Fruit fly (Drosophila melanogaster): ENCODE data around the gene Npc2b.

Npc2b gene

dm6 chr3R:14052182-14053036, 36.9 kb upstream of the Npc2b start (continued):
- TF ChIP-seq Asciz (GFP tag; optimal IDR thresholded peaks at IDR 0.05) (peak; percentile 68), CG6813 (GFP tag; optimal IDR thresholded peaks at IDR 0.05) (peak; percentile 82), wek (GFP tag; optimal IDR thresholded peaks at IDR 0.05) (peak; percentile 24), row (GFP tag; IDR thresholded peaks at IDR 0.05) (peak; percentile 88), CG10654 (GFP tag; optimal IDR thresholded peaks at IDR 0.05) (peak; percentile 71), zf30C (GFP tag; optimal IDR thresholded peaks at IDR 0.05) (peak; percentile 63), jumu (GFP tag; optimal IDR thresholded peaks at IDR 0.05) (peak; percentile 55), Dek (tag; optimal IDR thresholded peaks at IDR 0.05) (peak; percentile 90), br (optimal IDR thresholded peaks at IDR 0.05) (no peak), CG9727 (GFP tag; optimal IDR thresholded peaks at IDR 0.05) (peak; percentile 86), lola (GFP tag; optimal IDR thresholded peaks at IDR 0.05) (no peak), shn (GFP tag; optimal IDR thresholded peaks at IDR 0.05) (peak; percentile 90), ro (GFP tag; IDR thresholded peaks at IDR 0.05) (peak; percentile 70), CG6654 (GFP tag; optimal IDR thresholded peaks at IDR 0.05) (peak; percentile 58), Aef1 (GFP tag; IDR thresholded peaks at IDR 0.05) (peak; percentile 83), nerfin-1 (tag; optimal IDR thresholded peaks at IDR 0.05) (no peak), gem (tag; optimal IDR thresholded peaks at IDR 0.05) (peak; percentile 92), HLH4C (GFP tag; IDR thresholded peaks at IDR 0.05; ENCODE audit: partially characterized antibody) (no peak), CG6791 (GFP tag; IDR thresholded peaks at IDR 0.05; ENCODE audit: partially characterized antibody) (no peak), CG10431 (GFP tag; optimal IDR thresholded peaks at IDR 0.05) (no peak), CG8290 (GFP tag; optimal IDR thresholded peaks at IDR 0.05) (no peak), CG8290 (tag; optimal IDR thresholded peaks at IDR 0.05) (peak in 1 of 2 experiments; percentile 81), seq (GFP tag; IDR thresholded peaks at IDR 0.05) (peak; percentile 87), Xrp1 (GFP tag; IDR thresholded peaks at IDR 0.05) (peak; percentile 70), Blimp-1 (GFP tag; optimal IDR thresholded peaks at IDR 0.05) (peak; percentile 54), CG2889 (GFP tag; IDR thresholded peaks at IDR 0.05) (peak; percentile 79), Max (GFP tag; optimal IDR thresholded peaks at IDR 0.05) (peak; percentile 81), wdn (GFP tag; IDR thresholded peaks at IDR 0.05) (peak; percentile 91), CG3838 (GFP tag; optimal IDR thresholded peaks at IDR 0.05) (peak; percentile 58), HLH54F (GFP tag; optimal IDR thresholded peaks at IDR 0.05) (peak; percentile 92), cato (GFP tag; optimal IDR thresholded peaks at IDR 0.05; ENCODE audit: borderline replicate concordance) (peak; percentile 28), CG13424 (tag; optimal IDR thresholded peaks at IDR 0.05) (peak; percentile 84), aop (GFP tag; IDR thresholded peaks at IDR 0.05) (no peak), pros (GFP tag; optimal IDR thresholded peaks at IDR 0.05) (no peak), CG17359 (tag; optimal IDR thresholded peaks at IDR 0.05) (peak; percentile 81), CG11085 (GFP tag; IDR thresholded peaks at IDR 0.05) (peak; percentile 87), kay (GFP tag; optimal IDR thresholded peaks at IDR 0.05) (peak; percentile 60), bowl (GFP tag; IDR thresholded peaks at IDR 0.05) (peak; percentile 56; the same call in 1 of the 2 replicates), CG4282 (GFP tag; optimal IDR thresholded peaks at IDR 0.05) (peak; percentile 44), Jarid2 (GFP tag; optimal IDR thresholded peaks at IDR 0.05) (peak; percentile 53), sens (GFP tag) (peak; percentile 94), Ets65A (GFP tag) (peak; percentile 92), CG8478 (optimal IDR thresholded peaks at IDR 0.05) (no peak), CG13624 (GFP tag; optimal IDR thresholded peaks at IDR 0.05) (peak; percentile 92), nom (GFP tag; optimal IDR thresholded peaks at IDR 0.05) (no peak), sd (tag; optimal IDR thresholded peaks at IDR 0.05) (peak; percentile 46), MBD-R2 (GFP tag; IDR thresholded peaks at IDR 0.05) (peak; percentile 64; the same call in 1 of the 2 replicates), gfzf (GFP tag; optimal IDR thresholded peaks at IDR 0.05) (no peak), ken (GFP tag; IDR thresholded peaks at IDR 0.05) (peak; percentile 61; the same call in 2 of the 3 replicates), CG7357 (GFP tag; IDR thresholded peaks at IDR 0.05) (peak; percentile 78)

All from whole organism, embryonic.